Worm (Caenorhabditis elegans): ENCODE results near the gene F07G11.1.

DNA sequence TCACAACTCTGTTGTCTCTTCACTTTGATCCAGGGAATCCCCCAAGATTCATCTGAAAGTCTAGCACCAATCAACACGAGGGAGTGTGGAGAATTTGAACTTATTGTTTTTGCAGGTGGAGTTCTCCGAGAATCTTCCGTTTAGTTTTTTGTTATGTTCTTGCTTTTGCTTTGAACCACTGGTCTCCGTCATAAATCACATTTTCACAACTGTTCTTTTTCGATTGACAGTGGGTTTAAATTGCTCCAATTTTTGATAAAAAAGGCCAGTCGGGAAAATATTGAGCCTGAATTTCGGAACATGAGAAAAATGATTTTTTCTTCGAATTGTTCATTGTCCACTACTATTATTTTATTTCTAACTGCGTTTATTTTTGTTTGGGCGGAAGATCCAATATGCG is 14.7 kb downstream of the F07G11.1 start, which contains the start of gene F10G2.10:
- no peak for TF ChIP-seq ztf-18 (tag; optimal IDR thresholded peaks at IDR 0.05)
- TF ChIP-seq unc-62 (GFP tag; optimal IDR thresholded peaks at IDR 0.05) = no peak
- no peak for TF ChIP-seq madf-8 (GFP tag; conservative IDR thresholded peaks at IDR 0.05)
- no peak for TF ChIP-seq efl-1 (GFP tag; optimal IDR thresholded peaks at IDR 0.05)
- no peak for TF ChIP-seq nfyb-1 (GFP tag; IDR thresholded peaks at IDR 0.05)
- no peak for TF ChIP-seq zim-3 (tag; optimal IDR thresholded peaks at IDR 0.05)
- TF ChIP-seq ZK185.1 (tag; optimal IDR thresholded peaks at IDR 0.05; ENCODE audit: poor library complexity, severe bottlenecking) = no peak
- no peak for TF ChIP-seq B0035.1 (tag; optimal IDR thresholded peaks at IDR 0.05)
- no peak for TF ChIP-seq F37B4.10 (GFP tag; IDR thresholded peaks at IDR 0.05)
- TF ChIP-seq B0019.2 (GFP tag; conservative IDR thresholded peaks at IDR 0.05) = no peak
- no peak for TF ChIP-seq unc-130 (GFP tag; optimal IDR thresholded peaks at IDR 0.05)
- TF ChIP-seq F49E8.2 (tag; optimal IDR thresholded peaks at IDR 0.05; ENCODE audit: insufficient read depth) = no peak

Data from whole organism, young adult.